Worm (Caenorhabditis elegans) whole organism, L1 larva: ENCODE results near the gene mrp-8.

Source experiments
- C04F5.9 ChIP-seq: sonication (generic microtip); optimal IDR thresholded peaks from 2 replicates; lab custom pipeline; 2016; ENCODE audit warnings: missing genetic modification characterization, missing compliant biosample characterization
- C34B4.2 ChIP-seq: sonication (generic microtip); optimal IDR thresholded peaks from 2 replicates; lab custom pipeline; 2017; ENCODE audit warnings: mild to moderate bottlenecking, missing genetic modification characterization, missing compliant biosample characterization
- F16B12.6 ChIP-seq: fragments of 150-350 bp; optimal IDR thresholded peaks from 2 replicates; lab custom pipeline; 2014; ENCODE audit warnings: missing biosample characterization, missing genetic modification characterization
- Y116A8C.19 ChIP-seq: sonication (generic microtip); optimal IDR thresholded peaks from 2 replicates; lab custom pipeline; 2016; ENCODE audit warnings: missing compliant biosample characterization, missing genetic modification characterization, borderline replicate concordance
- aly-2 ChIP-seq: fragments of 150-350 bp; optimal IDR thresholded peaks from 2 replicates; lab custom pipeline; 2014; ENCODE audit warnings: missing biosample characterization, missing genetic modification characterization
- ceh-63 ChIP-seq: fragments of 200-800 bp; sonication (Bioruptor generic); optimal IDR thresholded peaks from 2 replicates; lab custom pipeline; 2018; ENCODE audit warnings: mild to moderate bottlenecking, missing genetic modification characterization, missing compliant biosample characterization
- ceh-90 ChIP-seq: sonication (generic microtip); optimal IDR thresholded peaks from 2 replicates; lab custom pipeline; 2016; ENCODE audit warnings: missing genetic modification characterization, missing compliant biosample characterization
- ces-1 ChIP-seq: fragments of 150-350 bp; optimal IDR thresholded peaks from 2 replicates; lab custom pipeline; 2014; ENCODE audit warnings: missing biosample characterization, missing genetic modification reagents, missing genetic modification characterization
- dpl-1 ChIP-seq, 3 experiments: fragments of 150-350 bp in 2 of 3; sonication (generic microtip) in 1 of 3; optimal IDR thresholded peaks; 2 replicates each; lab custom pipeline; 2014 to 2017; ENCODE audit warnings: missing biosample characterization in 3 of 3, missing genetic modification characterization in 3 of 3, missing genetic modification reagents in 3 of 3
- efl-1 ChIP-seq, 4 experiments: fragments of 150-350 bp; optimal IDR thresholded peaks in 3 of 4; peaks in 1 of 4; 1 replicate in 1 of 4; 2 replicates in 3 of 4; lab custom pipeline; 2014; ENCODE audit warnings: missing biosample characterization in 2 of 4, missing genetic modification characterization in 2 of 4, missing genetic modification reagents in 2 of 4
- efl-3 ChIP-seq: fragments of 200-800 bp; sonication (Bioruptor generic); optimal IDR thresholded peaks from 2 replicates; lab custom pipeline; 2018; ENCODE audit warnings: mild to moderate bottlenecking, missing genetic modification characterization, missing compliant biosample characterization
- egl-27 ChIP-seq, 2 experiments: fragments of 150-350 bp in 1 of 2; sonication (generic microtip); optimal IDR thresholded peaks; 3 replicates each; lab custom pipeline; 2017 to 2018; ENCODE audit warnings: missing biosample characterization in 2 of 2, missing genetic modification characterization in 2 of 2, missing genetic modification reagents in 2 of 2
- elt-2 ChIP-seq: sonication (generic microtip); optimal IDR thresholded peaks from 2 replicates; lab custom pipeline; 2016; ENCODE audit warnings: missing genetic modification characterization, mild to moderate bottlenecking, inconsistent platforms, missing compliant biosample characterization, missing genetic modification reagents
- fkh-10 ChIP-seq: sonication (generic microtip); optimal IDR thresholded peaks from 2 replicates; lab custom pipeline; 2017; ENCODE audit warnings: missing biosample characterization, missing genetic modification reagents, missing genetic modification characterization
- fos-1 ChIP-seq: fragments of 150-350 bp; optimal IDR thresholded peaks from 2 replicates; lab custom pipeline; 2014; ENCODE audit warnings: missing biosample characterization, missing genetic modification characterization
- hpl-2 ChIP-seq: fragments of 150-350 bp; optimal IDR thresholded peaks from 2 replicates; lab custom pipeline; 2014; ENCODE audit warnings: missing biosample characterization, missing genetic modification reagents, missing genetic modification characterization
- irx-1 ChIP-seq: sonication (generic microtip); optimal IDR thresholded peaks from 2 replicates; lab custom pipeline; 2016; ENCODE audit warnings: missing genetic modification characterization, missing compliant biosample characterization
- isw-1 ChIP-seq: fragments of 200-800 bp; sonication (Bioruptor generic); IDR thresholded peaks from 2 replicates; pipeline ENCODE4 v1.3.6; 2022; ENCODE audit warnings: missing genetic modification characterization, missing compliant biosample characterization
- lin-14 ChIP-seq: fragments of 200-800 bp; sonication (Bioruptor generic); optimal IDR thresholded peaks from 2 replicates; lab custom pipeline; 2018; ENCODE audit warnings: mild to moderate bottlenecking, missing genetic modification characterization, moderate library complexity, missing compliant biosample characterization
- lin-35 ChIP-seq, 2 experiments: fragments of 150-350 bp; optimal IDR thresholded peaks; 2 replicates each; lab custom pipeline; 2014; ENCODE audit warnings: missing biosample characterization in 2 of 2, missing genetic modification characterization in 2 of 2, missing genetic modification reagents in 2 of 2
- lir-3 ChIP-seq: sonication (generic microtip); optimal IDR thresholded peaks from 2 replicates; lab custom pipeline; 2016; ENCODE audit warnings: mild to moderate bottlenecking, missing genetic modification characterization, moderate library complexity, missing compliant biosample characterization; ENCODE audit not compliant: poor library complexity
- lsy-2 ChIP-seq, 2 experiments: fragments of 150-350 bp; optimal IDR thresholded peaks; 2 replicates each; lab custom pipeline; 2014; ENCODE audit warnings: missing biosample characterization in 2 of 2, missing genetic modification characterization in 2 of 2
- mdl-1 ChIP-seq, 2 experiments: fragments of 150-350 bp; optimal IDR thresholded peaks; 2 replicates each; lab custom pipeline; 2014 to 2017; ENCODE audit warnings: missing biosample characterization in 2 of 2, missing genetic modification characterization in 2 of 2, inconsistent platforms in 1 of 2
- mef-2 ChIP-seq: fragments of 150-350 bp; optimal IDR thresholded peaks from 2 replicates; lab custom pipeline; 2014; ENCODE audit warnings: missing biosample characterization, missing genetic modification characterization
- nhr-237 ChIP-seq: fragments of 150-350 bp; optimal IDR thresholded peaks from 2 replicates; lab custom pipeline; 2014; ENCODE audit warnings: missing biosample characterization, missing genetic modification characterization
- nhr-28 ChIP-seq: fragments of 150-350 bp; optimal IDR thresholded peaks from 2 replicates; lab custom pipeline; 2014; ENCODE audit warnings: missing biosample characterization, missing genetic modification characterization
- nhr-47 ChIP-seq: sonication (generic microtip); optimal IDR thresholded peaks from 2 replicates; lab custom pipeline; 2016; ENCODE audit warnings: mild to moderate bottlenecking, missing genetic modification characterization, moderate library complexity, missing compliant biosample characterization
- nhr-76 ChIP-seq: sonication (generic microtip); optimal IDR thresholded peaks from 2 replicates; lab custom pipeline; 2017; ENCODE audit warnings: missing biosample characterization, missing genetic modification characterization
- nhr-77 ChIP-seq: fragments of 150-350 bp; optimal IDR thresholded peaks from 2 replicates; lab custom pipeline; 2014; ENCODE audit warnings: missing biosample characterization, missing genetic modification characterization
- nhr-84 ChIP-seq: sonication (generic microtip); optimal IDR thresholded peaks from 2 replicates; lab custom pipeline; 2017; ENCODE audit warnings: missing biosample characterization, missing genetic modification characterization
- nhr-85 ChIP-seq: sonication (generic microtip); peaks from one replicate; lab custom pipeline; 2016; ENCODE audit warnings: missing genetic modification characterization, inconsistent platforms, missing compliant biosample characterization
- nhr-90 ChIP-seq: sonication (generic microtip); optimal IDR thresholded peaks from 2 replicates; lab custom pipeline; 2016; ENCODE audit warnings: mild to moderate bottlenecking, missing genetic modification characterization, missing compliant biosample characterization; ENCODE audit not compliant: poor library complexity
- pqm-1 ChIP-seq: sonication (generic microtip); optimal IDR thresholded peaks from 3 replicates; lab custom pipeline; 2017; ENCODE audit warnings: missing biosample characterization, missing genetic modification characterization
- rnt-1 ChIP-seq: sonication (generic microtip); optimal IDR thresholded peaks from 2 replicates; lab custom pipeline; 2016; ENCODE audit warnings: mild to moderate bottlenecking, missing genetic modification characterization, moderate library complexity, missing compliant biosample characterization
- skn-1 ChIP-seq: fragments of 150-350 bp; optimal IDR thresholded peaks from 2 replicates; lab custom pipeline; 2014; ENCODE audit warnings: missing biosample characterization, missing genetic modification characterization
- snu-23 ChIP-seq: sonication (generic microtip); optimal IDR thresholded peaks from 2 replicates; lab custom pipeline; 2016; ENCODE audit warnings: missing genetic modification characterization, missing compliant biosample characterization
- sox-4 ChIP-seq: sonication (generic microtip); optimal IDR thresholded peaks from 2 replicates; lab custom pipeline; 2016; ENCODE audit warnings: missing genetic modification characterization, missing compliant biosample characterization
- tlp-1 ChIP-seq: fragments of 150-350 bp; optimal IDR thresholded peaks from 2 replicates; lab custom pipeline; 2014; ENCODE audit warnings: missing biosample characterization, missing genetic modification characterization
- unc-130 ChIP-seq: fragments of 150-350 bp; optimal IDR thresholded peaks from 2 replicates; lab custom pipeline; 2017; ENCODE audit warnings: missing biosample characterization, missing genetic modification characterization, inconsistent platforms
- unc-62 ChIP-seq: fragments of 150-350 bp; optimal IDR thresholded peaks from 2 replicates; lab custom pipeline; 2014; ENCODE audit warnings: missing biosample characterization, missing genetic modification reagents, missing genetic modification characterization
- unc-86 ChIP-seq: sonication (generic microtip); optimal IDR thresholded peaks from 2 replicates; lab custom pipeline; 2016; ENCODE audit warnings: missing genetic modification characterization, missing compliant biosample characterization
- unc-98 ChIP-seq: fragments of 200-800 bp; sonication (Bioruptor generic); IDR thresholded peaks from 2 replicates; pipeline ENCODE4 v1.3.6; 2022; ENCODE audit warnings: missing genetic modification characterization, missing compliant biosample characterization
- xbp-1 ChIP-seq: sonication (generic microtip); optimal IDR thresholded peaks from 2 replicates; lab custom pipeline; 2016; ENCODE audit warnings: missing genetic modification characterization, missing compliant biosample characterization
- zag-1 ChIP-seq: fragments of 150-350 bp; optimal IDR thresholded peaks from 2 replicates; lab custom pipeline; 2014; ENCODE audit warnings: missing biosample characterization, missing genetic modification characterization
- ztf-11 ChIP-seq, 2 experiments: sonication (generic microtip); optimal IDR thresholded peaks; 2 replicates each; lab custom pipeline; 2016 to 2017; ENCODE audit warnings: missing genetic modification characterization in 2 of 2, missing biosample characterization in 1 of 2, missing compliant biosample characterization in 1 of 2
- ztf-4 ChIP-seq: fragments of 150-350 bp; optimal IDR thresholded peaks from 2 replicates; lab custom pipeline; 2014; ENCODE audit warnings: missing biosample characterization, missing genetic modification characterization

The mrp-8 gene

ce11 chrIII:12253342-12253741, 49.6 kb downstream of the mrp-8 start:
- TF ChIP-seq C34B4.2 (tag; lab: Kevin White, UChicago) = no peak

- TF ChIP-seq efl-1 (optimal IDR thresholded peaks at IDR 0.05; lab: Kevin White, UChicago) (peak in 1 of 2 experiments; percentile 97), efl-1 (GFP tag; optimal IDR thresholded peaks at IDR 0.05 in 1 of 2; lab: Kevin White, UChicago) (peak; percentile 10 to 42), hpl-2 (GFP tag; lab: Kevin White, UChicago) (peak; percentile 4), aly-2 (tag; lab: Kevin White, UChicago) (peak; percentile 30), dpl-1 (GFP tag; optimal IDR thresholded peaks at IDR 0.05; lab: Kevin White, UChicago) (peak in 1 of 3 experiments; percentile 31), pqm-1 (tag; lab: Kevin White, UChicago) (no peak)
Measured at ce11 chrIII:12251178-12251577, 51.8 kb downstream of the mrp-8 start.

ce11 chrIII:12250114-12250792, 52.7 kb downstream of the mrp-8 start, which contains the start of the genes tim-1 and Y75B8A.23:
TSS of gene tim-1 (minus strand) at chrIII:12250164.
TSS of gene Y75B8A.23 (plus strand) at chrIII:12250660.
- TF ChIP-seq nhr-237 (tag; lab: Kevin White, UChicago) (peak; percentile 86), skn-1 (peak; percentile 88), fkh-10 (GFP tag; lab: Kevin White, UChicago) (peak; percentile 74), aly-2 (tag; lab: Kevin White, UChicago) (peak; percentile 97), efl-3 (GFP tag; lab: Kevin White, UChicago) (peak; percentile 72), nhr-90 (tag; lab: Kevin White, UChicago) (peak; percentile 99), mdl-1 (tag; optimal IDR thresholded peaks at IDR 0.05; lab: Kevin White, UChicago) (peak in 1 of 2 experiments; percentile 91), unc-86 (tag; lab: Kevin White, UChicago) (peak; percentile 90), irx-1 (tag; lab: Kevin White, UChicago) (peak; percentile 93), egl-27 (tag; optimal IDR thresholded peaks at IDR 0.05; lab: Kevin White, UChicago) (peak in 1 of 2 experiments; percentile 71), ceh-90 (tag; lab: Kevin White, UChicago) (peak; percentile 62), unc-62 (GFP tag; lab: Kevin White, UChicago) (no peak), C04F5.9 (tag; lab: Kevin White, UChicago) (peak; percentile 89), pqm-1 (tag; lab: Kevin White, UChicago) (no peak), C34B4.2 (tag; lab: Kevin White, UChicago) (peak; percentile 73), ztf-11 (tag; optimal IDR thresholded peaks at IDR 0.05; lab: Kevin White, UChicago) (peak in 1 of 2 experiments; percentile 91), elt-2 (tag; lab: Kevin White, UChicago) (peak; percentile 93), ceh-63 (GFP tag; lab: Kevin White, UChicago) (peak; percentile 78), lin-14 (GFP tag; lab: Kevin White, UChicago) (peak; percentile 96), sox-4 (tag; lab: Kevin White, UChicago) (peak; percentile 90), Y116A8C.19 (tag; lab: Kevin White, UChicago) (no peak), mef-2 (tag; lab: Kevin White, UChicago) (peak; percentile 86), hpl-2 (GFP tag; lab: Kevin White, UChicago) (peak; percentile 93), ces-1 (no peak), nhr-84 (tag; lab: Kevin White, UChicago) (no peak), snu-23 (GFP tag; lab: Kevin White, UChicago) (peak; percentile 98), nhr-47 (tag; lab: Kevin White, UChicago) (peak; percentile 98), fos-1 (tag; lab: Kevin White, UChicago) (peak; percentile 94), nhr-77 (tag; lab: Kevin White, UChicago) (peak; percentile 97), unc-98 (GFP tag; lab: Robert Waterston, UW) (peak; percentile 41; the same call in 1 of the 2 replicates), lsy-2 (tag; optimal IDR thresholded peaks at IDR 0.05; lab: Kevin White, UChicago) (peak; percentile 93 to 95), lir-3 (no peak), F16B12.6 (tag; lab: Kevin White, UChicago) (peak; percentile 86), nhr-85 (tag; lab: Kevin White, UChicago) (peak; percentile 98), nhr-28 (no peak), tlp-1 (no peak), rnt-1 (tag; lab: Kevin White, UChicago) (peak; percentile 98), unc-130 (tag; lab: Kevin White, UChicago) (peak; percentile 97), ztf-4 (tag; lab: Kevin White, UChicago) (peak; percentile 93), efl-1 (optimal IDR thresholded peaks at IDR 0.05; lab: Kevin White, UChicago) (peak; percentile 98), efl-1 (GFP tag; optimal IDR thresholded peaks at IDR 0.05 in 1 of 2; lab: Kevin White, UChicago) (peak; percentile 95 to 100), xbp-1 (tag; lab: Kevin White, UChicago) (peak; percentile 96), nhr-76 (peak; percentile 81), zag-1 (peak; percentile 40), isw-1 (GFP tag; lab: Robert Waterston, UW) (peak; percentile 80), lin-35 (GFP tag; optimal IDR thresholded peaks at IDR 0.05; lab: Kevin White, UChicago) (peak; percentile 95 to 98)
